Worm (Caenorhabditis elegans) whole organism, young adult: ENCODE results near the gene jkk-1.

Source experiments
- C06A6.2 ChIP-seq: fragments of 200-800 bp; sonication (Bioruptor generic); conservative IDR thresholded peaks from 2 replicates; pipeline ENCODE4 v1.3.6; 2022; ENCODE audit warnings: missing genetic modification characterization, missing compliant biosample characterization
- Y79H2A.3 ChIP-seq: fragments of 200-800 bp; sonication (Bioruptor generic); conservative IDR thresholded peaks from 2 replicates; pipeline ENCODE4 v1.3.6; 2022; ENCODE audit warnings: missing genetic modification reagents, missing genetic modification characterization, missing compliant biosample characterization
- fkh-3 ChIP-seq: sonication (generic microtip); optimal IDR thresholded peaks from 2 replicates; lab custom pipeline; 2016; ENCODE audit warnings: mild to moderate bottlenecking, missing genetic modification characterization, missing compliant biosample characterization
- hmg-20 ChIP-seq: fragments of 200-800 bp; sonication (Bioruptor generic); IDR thresholded peaks from 2 replicates; pipeline ENCODE4 v1.3.6; 2022; ENCODE audit warnings: missing genetic modification reagents, missing genetic modification characterization, missing compliant biosample characterization
- lag-1 ChIP-seq: fragments of 200-800 bp; sonication (Bioruptor generic); IDR thresholded peaks from 2 replicates; pipeline ENCODE4 v1.3.6; 2022; ENCODE audit warnings: missing genetic modification reagents, missing genetic modification characterization, missing compliant biosample characterization
- let-526 ChIP-seq: fragments of 200-800 bp; sonication (Bioruptor generic); IDR thresholded peaks from 2 replicates; pipeline ENCODE4 v1.3.6; 2022; ENCODE audit warnings: missing genetic modification reagents, missing genetic modification characterization, missing compliant biosample characterization
- mxl-1 ChIP-seq: sonication (generic microtip); optimal IDR thresholded peaks from 2 replicates; lab custom pipeline; 2016; ENCODE audit warnings: missing genetic modification characterization, missing compliant biosample characterization
- unc-62 ChIP-seq: fragments of 150-350 bp; optimal IDR thresholded peaks from 2 replicates; lab custom pipeline; 2014; ENCODE audit warnings: missing biosample characterization, missing genetic modification reagents, missing genetic modification characterization

DNA sequence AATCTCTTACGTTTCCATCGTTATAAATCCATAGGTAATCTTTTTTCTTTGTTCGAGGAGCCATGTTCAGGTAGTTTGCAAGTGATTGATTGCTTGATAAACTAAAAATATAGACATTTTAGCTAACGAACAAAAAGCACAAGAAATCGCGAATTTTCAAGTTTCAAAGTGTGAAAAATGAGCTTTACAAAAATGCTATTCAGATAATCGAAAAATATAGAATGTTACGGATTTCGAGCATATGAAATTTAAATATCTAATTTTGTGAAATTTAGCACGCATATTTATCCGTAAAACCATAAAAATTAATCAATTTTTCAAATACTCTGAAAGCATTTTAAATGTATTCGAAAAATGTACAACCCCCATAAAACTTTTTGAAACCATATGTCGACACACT is 32.9 kb upstream of the jkk-1 start, which contains the start of gene C26B9.6:
- no peak for TF ChIP-seq lag-1 (GFP tag; lab: Robert Waterston, UW)
- TF ChIP-seq Y79H2A.3 = no peak
- TF ChIP-seq hmg-20 = no peak
- TF ChIP-seq unc-62 = no peak
- TF ChIP-seq C06A6.2 (GFP tag; lab: Robert Waterston, UW) = no peak
- no peak for TF ChIP-seq let-526 (GFP tag; lab: Robert Waterston, UW)
- no peak for TF ChIP-seq mxl-1
- TF ChIP-seq fkh-3 (tag; lab: Kevin White, UChicago) = no peak
